Fruit fly (Drosophila melanogaster) whole organism, wandering third instar larva: ENCODE results near the gene inaE.

Experiments
- Abd-B ChIP-seq: fragments of >200 bp; optimal IDR thresholded peaks from 2 replicates; lab custom pipeline; 2017; ENCODE audit warnings: missing biosample characterization, missing genetic modification characterization
- CG32264 ChIP-seq: fragments of 200-800 bp; sonication (Bioruptor generic); optimal IDR thresholded peaks from 2 replicates; lab custom pipeline; 2016; ENCODE audit warnings: missing biosample characterization, missing genetic modification characterization
- CG9705 ChIP-seq: fragments of 200-800 bp; sonication (Bioruptor generic); optimal IDR thresholded peaks from 2 replicates; lab custom pipeline; 2018; ENCODE audit warnings: missing biosample characterization, mild to moderate bottlenecking, missing genetic modification characterization
- CrebA ChIP-seq: fragments of 200-800 bp; sonication (Bioruptor generic); optimal IDR thresholded peaks from 2 replicates; lab custom pipeline; 2016; ENCODE audit warnings: missing biosample characterization, mild to moderate bottlenecking, missing genetic modification characterization, borderline replicate concordance
- Dfd ChIP-seq: fragments of >200 bp; optimal IDR thresholded peaks from 2 replicates; lab custom pipeline; 2017; ENCODE audit warnings: missing biosample characterization, missing genetic modification characterization
- Dif ChIP-seq: fragments of 200-275, 200-300 bp; sonication (Bioruptor generic); optimal IDR thresholded peaks from 2 replicates; lab custom pipeline; 2018; ENCODE audit warnings: missing biosample characterization, missing genetic modification characterization; ENCODE audit not compliant: partially characterized antibody
- GATAd ChIP-seq: sonication (Bioruptor generic); optimal IDR thresholded peaks from 2 replicates; lab custom pipeline; 2016; ENCODE audit warnings: missing biosample characterization, missing genetic modification characterization
- HLH106 ChIP-seq: fragments of 200-800 bp; optimal IDR thresholded peaks from 3 replicates; lab custom pipeline; 2019; ENCODE audit warnings: missing biosample characterization, mild to moderate bottlenecking, missing genetic modification characterization, moderate library complexity
- Hnf4 ChIP-seq: fragments of 200-800 bp; sonication (Bioruptor generic); optimal IDR thresholded peaks from 2 replicates; lab custom pipeline; 2016; ENCODE audit warnings: missing biosample characterization, mild to moderate bottlenecking, missing genetic modification characterization
- Hr78 ChIP-seq: fragments of >200 bp; optimal IDR thresholded peaks from 2 replicates; lab custom pipeline; 2017; ENCODE audit warnings: missing biosample characterization, missing genetic modification characterization
- Hr83 ChIP-seq: fragments of 200-300 bp; sonication (Bioruptor generic); optimal IDR thresholded peaks from 2 replicates; lab custom pipeline; 2016; ENCODE audit warnings: missing biosample characterization, mild to moderate bottlenecking, missing genetic modification characterization, moderate library complexity; ENCODE audit not compliant: poor library complexity, severe bottlenecking
- Jra ChIP-seq: sonication (Bioruptor generic); optimal IDR thresholded peaks from 2 replicates; lab custom pipeline; 2016; ENCODE audit warnings: missing biosample characterization, missing genetic modification characterization
- Mio ChIP-seq: sonication (Bioruptor generic); optimal IDR thresholded peaks from 2 replicates; lab custom pipeline; 2016; ENCODE audit warnings: missing biosample characterization, missing genetic modification characterization
- Myc ChIP-seq: fragments of >200 bp; optimal IDR thresholded peaks from 2 replicates; lab custom pipeline; 2017
- N ChIP-seq: fragments of >200 bp; optimal IDR thresholded peaks from 2 replicates; lab custom pipeline; 2018; ENCODE audit warnings: missing biosample characterization, missing external identifiers, missing genetic modification characterization
- OdsH ChIP-seq: fragments of 200-800 bp; sonication (Bioruptor generic); optimal IDR thresholded peaks from 2 replicates; lab custom pipeline; 2016; ENCODE audit warnings: missing biosample characterization, mild to moderate bottlenecking, missing genetic modification characterization
- Rel ChIP-seq, 2 experiments: fragments of 200-800 bp; sonication (Bioruptor generic) in 1 of 2; optimal IDR thresholded peaks; 2 replicates in 1 of 2; 3 replicates in 1 of 2; lab custom pipeline; 2016 to 2019; ENCODE audit warnings: mild to moderate bottlenecking in 2 of 2, missing biosample characterization in 2 of 2, missing genetic modification characterization in 2 of 2, moderate library complexity in 1 of 2
- Sp1 ChIP-seq: fragments of 200-800 bp; sonication (Bioruptor generic); optimal IDR thresholded peaks from 3 replicates; lab custom pipeline; 2019; ENCODE audit warnings: missing biosample characterization, mild to moderate bottlenecking, missing genetic modification characterization, moderate library complexity
- Vsx2 ChIP-seq: fragments of 200-300, 225-300 bp; sonication (Bioruptor generic); optimal IDR thresholded peaks from 2 replicates; lab custom pipeline; 2018; ENCODE audit warnings: missing biosample characterization, missing genetic modification characterization; ENCODE audit not compliant: partially characterized antibody
- br ChIP-seq: fragments of 200-800 bp; sonication (Bioruptor generic); optimal IDR thresholded peaks from 2 replicates; lab custom pipeline; 2016; ENCODE audit warnings: missing biosample characterization, missing genetic modification characterization
- brk ChIP-seq: fragments of 200-800 bp; sonication (Bioruptor generic); optimal IDR thresholded peaks from 2 replicates; lab custom pipeline; 2016; ENCODE audit warnings: missing biosample characterization, mild to moderate bottlenecking, missing genetic modification characterization
- dl ChIP-seq, 2 experiments: fragments of 175-275, 200-275 bp in 1 of 2; fragments of 200-275 bp in 1 of 2; sonication (Bioruptor generic); optimal IDR thresholded peaks; lab custom pipeline; 2018; ENCODE audit warnings: mild to moderate bottlenecking in 2 of 2, missing biosample characterization in 2 of 2, missing genetic modification characterization in 2 of 2, moderate library complexity in 2 of 2; ENCODE audit not compliant: partially characterized antibody in 2 of 2, insufficient read depth in 1 of 2
- dmrt93B ChIP-seq: fragments of 200-800 bp; sonication (Bioruptor generic); optimal IDR thresholded peaks from 2 replicates; lab custom pipeline; 2018; ENCODE audit warnings: missing biosample characterization, mild to moderate bottlenecking, missing genetic modification characterization
- dsf ChIP-seq: sonication (Bioruptor generic); optimal IDR thresholded peaks from 2 replicates; lab custom pipeline; 2016; ENCODE audit warnings: missing biosample characterization, missing genetic modification characterization, borderline replicate concordance
- ey ChIP-seq: fragments of 200-800 bp; sonication (Bioruptor generic); optimal IDR thresholded peaks from 2 replicates; lab custom pipeline; 2016; ENCODE audit warnings: missing biosample characterization, missing genetic modification characterization
- foxo ChIP-seq, 2 experiments: fragments of 200-800 bp; sonication (Bioruptor generic); optimal IDR thresholded peaks; 2 replicates in 1 of 2; 3 replicates in 1 of 2; lab custom pipeline; 2016 to 2017; ENCODE audit warnings: missing biosample characterization in 2 of 2, missing genetic modification characterization in 2 of 2
- fru ChIP-seq: fragments of 200-800 bp; sonication (Bioruptor generic); optimal IDR thresholded peaks from 3 replicates; lab custom pipeline; 2016; ENCODE audit warnings: missing biosample characterization, mild to moderate bottlenecking, missing genetic modification characterization
- h ChIP-seq: fragments of 200-800 bp; sonication (Bioruptor generic); optimal IDR thresholded peaks from 3 replicates; lab custom pipeline; 2016; ENCODE audit warnings: missing biosample characterization, mild to moderate bottlenecking, missing genetic modification characterization
- jim ChIP-seq: fragments of 175-275, 200-325 bp; sonication (Bioruptor generic); optimal IDR thresholded peaks from 2 replicates; lab custom pipeline; 2016; ENCODE audit warnings: missing biosample characterization, mild to moderate bottlenecking, missing genetic modification characterization
- lola ChIP-seq: fragments of >200 bp; optimal IDR thresholded peaks from 2 replicates; lab custom pipeline; 2017; ENCODE audit warnings: missing biosample characterization, missing genetic modification characterization
- pan ChIP-seq: fragments of >200 bp; optimal IDR thresholded peaks from 2 replicates; lab custom pipeline; 2017
- psq ChIP-seq: fragments of 200-800 bp; sonication (Bioruptor generic); optimal IDR thresholded peaks from 3 replicates; lab custom pipeline; 2017; ENCODE audit warnings: missing biosample characterization, mild to moderate bottlenecking, missing genetic modification characterization, moderate library complexity
- rgr ChIP-seq: fragments of 200-800 bp; sonication (Bioruptor generic); optimal IDR thresholded peaks from 3 replicates; lab custom pipeline; 2016; ENCODE audit warnings: missing biosample characterization, mild to moderate bottlenecking, missing genetic modification characterization
- sage ChIP-seq: fragments of 200-800 bp; sonication (Bioruptor generic); optimal IDR thresholded peaks from 2 replicates; lab custom pipeline; 2016; ENCODE audit warnings: missing biosample characterization, mild to moderate bottlenecking, missing genetic modification characterization
- sv ChIP-seq: fragments of 200-800 bp; sonication (Bioruptor generic); optimal IDR thresholded peaks from 3 replicates; lab custom pipeline; 2016; ENCODE audit warnings: missing biosample characterization, missing genetic modification characterization
- tai ChIP-seq: sonication (Bioruptor generic); optimal IDR thresholded peaks from 2 replicates; lab custom pipeline; 2016; ENCODE audit warnings: missing biosample characterization, missing genetic modification characterization
- usp ChIP-seq: fragments of >200 bp; optimal IDR thresholded peaks from 2 replicates; lab custom pipeline; 2017; ENCODE audit warnings: missing biosample characterization, missing genetic modification characterization
- woc ChIP-seq: sonication (Bioruptor generic); optimal IDR thresholded peaks from 2 replicates; lab custom pipeline; 2016; ENCODE audit warnings: missing biosample characterization, mild to moderate bottlenecking, missing genetic modification characterization

Gene inaE

dm6 chrX:13815526-13816173, 32.1 kb downstream of the inaE start:
- TF ChIP-seq foxo (GFP tag; optimal IDR thresholded peaks at IDR 0.05; lab: Kevin White, UChicago) = peak in 1 of 2 experiments; percentile 69
- peak; percentile 64 for TF ChIP-seq rgr (GFP tag; lab: Kevin White, UChicago)
- TF ChIP-seq N = no peak
- TF ChIP-seq pan (lab: Kevin White, UChicago) = no peak
- peak; percentile 72 for TF ChIP-seq fru (GFP tag; lab: Kevin White, UChicago)
- TF ChIP-seq br = peak; percentile 50
- TF ChIP-seq psq (GFP tag; lab: Kevin White, UChicago) = peak; percentile 54
- peak; percentile 81 for TF ChIP-seq ey (GFP tag; lab: Kevin White, UChicago)
- peak; percentile 7 for TF ChIP-seq Jra
- peak; percentile 58 for TF ChIP-seq dmrt93B
- peak; percentile 56 for TF ChIP-seq Sp1 (GFP tag; lab: Kevin White, UChicago)
- TF ChIP-seq sv (GFP tag; lab: Kevin White, UChicago) = peak; percentile 23
- no peak for TF ChIP-seq dsf (GFP tag; lab: Kevin White, UChicago)
- TF ChIP-seq h (GFP tag; lab: Kevin White, UChicago) = peak; percentile 73
- peak; percentile 66 for TF ChIP-seq Hnf4
- TF ChIP-seq OdsH = peak; percentile 59
- TF ChIP-seq Dfd (GFP tag; lab: Kevin White, UChicago) = no peak
- peak; percentile 65 for TF ChIP-seq HLH106 (tag; lab: Kevin White, UChicago)
- peak; percentile 67 for TF ChIP-seq woc (GFP tag; lab: Kevin White, UChicago)
- no peak for TF ChIP-seq sage
- TF ChIP-seq brk = no peak

- TF ChIP-seq sv (GFP tag; lab: Kevin White, UChicago) (no peak), pan (lab: Kevin White, UChicago) (no peak), dsf (GFP tag; lab: Kevin White, UChicago) (no peak), Hr83 (GFP tag; lab: Kevin White, UChicago) (no peak), Dfd (GFP tag; lab: Kevin White, UChicago) (no peak), tai (GFP tag; lab: Kevin White, UChicago) (no peak), Jra (no peak), Sp1 (GFP tag; lab: Kevin White, UChicago) (no peak), Hr78 (GFP tag; lab: Kevin White, UChicago) (no peak), brk (peak; percentile 17), dmrt93B (no peak), CrebA (GFP tag; lab: Kevin White, UChicago) (no peak), Dif (no peak), GATAd (no peak), dl (GFP tag; optimal IDR thresholded peaks at IDR 0.05; lab: Kevin White, UChicago; ENCODE audit: insufficient read depth in 1 of 2, partially characterized antibody in 2 of 2) (no peak), ey (GFP tag; lab: Kevin White, UChicago) (peak; percentile 20), fru (GFP tag; lab: Kevin White, UChicago) (peak; percentile 12), Abd-B (GFP tag; lab: Kevin White, UChicago) (no peak), br (no peak), Vsx2 (GFP tag; lab: Kevin White, UChicago) (no peak), CG32264 (no peak), h (GFP tag; lab: Kevin White, UChicago) (peak; percentile 11), woc (GFP tag; lab: Kevin White, UChicago) (no peak), jim (GFP tag; lab: Kevin White, UChicago) (no peak), Rel (GFP tag; optimal IDR thresholded peaks at IDR 0.05; lab: Kevin White, UChicago) (no peak), Rel (tag; optimal IDR thresholded peaks at IDR 0.05; lab: Kevin White, UChicago) (no peak), Mio (GFP tag; lab: Kevin White, UChicago) (no peak), HLH106 (tag; lab: Kevin White, UChicago) (no peak), sage (no peak), rgr (GFP tag; lab: Kevin White, UChicago) (peak; percentile 14), N (no peak), psq (GFP tag; lab: Kevin White, UChicago) (no peak), OdsH (no peak), Hnf4 (no peak), foxo (GFP tag; optimal IDR thresholded peaks at IDR 0.05; lab: Kevin White, UChicago) (peak in 1 of 2 experiments; percentile 9), lola (GFP tag; lab: Kevin White, UChicago) (no peak), usp (GFP tag; lab: Kevin White, UChicago) (no peak), Myc (lab: Kevin White, UChicago) (no peak), CG9705 (GFP tag; lab: Kevin White, UChicago) (no peak)
Measured at dm6 chrX:13817418-13818171, 34.1 kb downstream of the inaE start.
